Worm (Caenorhabditis elegans) whole organism, late embryonic: Measurements from ENCODE around the gene srh-75.

Source experiments
- C08G9.2 ChIP-seq: sonication (generic microtip); optimal IDR thresholded peaks from 2 replicates; lab custom pipeline; 2016; ENCODE audit warnings: mild to moderate bottlenecking, missing genetic modification characterization, moderate library complexity, missing compliant biosample characterization
- C38D4.7 ChIP-seq: fragments of 200-800 bp; sonication (Bioruptor generic); optimal IDR thresholded peaks from 2 replicates; lab custom pipeline; 2018; ENCODE audit warnings: mild to moderate bottlenecking, missing genetic modification characterization, moderate library complexity, missing compliant biosample characterization
- K02D7.2 ChIP-seq: sonication (generic microtip); optimal IDR thresholded peaks from 2 replicates; lab custom pipeline; 2017; ENCODE audit warnings: mild to moderate bottlenecking, missing genetic modification characterization, missing compliant biosample characterization
- ceh-14 ChIP-seq: sonication (generic microtip); optimal IDR thresholded peaks from 2 replicates; lab custom pipeline; 2016; ENCODE audit warnings: missing genotype, missing genetic modification characterization, missing compliant biosample characterization
- ceh-18 ChIP-seq: sonication (generic microtip); optimal IDR thresholded peaks from 2 replicates; lab custom pipeline; 2016; ENCODE audit warnings: missing genetic modification characterization, missing compliant biosample characterization
- ceh-31 ChIP-seq: sonication (generic microtip); optimal IDR thresholded peaks from 2 replicates; lab custom pipeline; 2016; ENCODE audit warnings: missing genetic modification characterization, missing compliant biosample characterization
- ceh-34 ChIP-seq: sonication (generic microtip); optimal IDR thresholded peaks from 2 replicates; lab custom pipeline; 2016; ENCODE audit warnings: mild to moderate bottlenecking, missing genetic modification characterization, missing compliant biosample characterization
- ceh-45 ChIP-seq: fragments of 200-800 bp; sonication (Bioruptor generic); IDR thresholded peaks from 2 replicates; pipeline ENCODE4 v1.3.6; 2022; ENCODE audit warnings: missing genetic modification reagents, missing genetic modification characterization, missing compliant biosample characterization
- ceh-48 ChIP-seq: sonication (generic microtip); optimal IDR thresholded peaks from 2 replicates; lab custom pipeline; 2016; ENCODE audit warnings: missing genetic modification characterization, inconsistent platforms, missing compliant biosample characterization
- ceh-6 ChIP-seq: fragments of 200-800 bp; sonication (Bioruptor generic); optimal IDR thresholded peaks from 2 replicates; lab custom pipeline; 2018; ENCODE audit warnings: mild to moderate bottlenecking, missing genetic modification characterization, missing compliant biosample characterization
- che-1 ChIP-seq: sonication (generic microtip); optimal IDR thresholded peaks from 2 replicates; lab custom pipeline; 2016; ENCODE audit warnings: mild to moderate bottlenecking, missing genetic modification characterization, missing compliant biosample characterization
- dmd-4 ChIP-seq: sonication (generic microtip); optimal IDR thresholded peaks from 2 replicates; lab custom pipeline; 2016; ENCODE audit warnings: borderline replicate concordance, missing genetic modification characterization, missing compliant biosample characterization
- elt-2 ChIP-seq: sonication (generic microtip); optimal IDR thresholded peaks from 2 replicates; lab custom pipeline; 2016; ENCODE audit warnings: missing genetic modification reagents, missing genetic modification characterization, missing compliant biosample characterization
- eyg-1 ChIP-seq: sonication (generic microtip); optimal IDR thresholded peaks from 2 replicates; lab custom pipeline; 2016; ENCODE audit warnings: missing genotype, missing genetic modification characterization, missing compliant biosample characterization
- fax-1 ChIP-seq: sonication (generic microtip); optimal IDR thresholded peaks from 2 replicates; lab custom pipeline; 2016; ENCODE audit warnings: missing genotype, missing genetic modification characterization, missing compliant biosample characterization
- fkh-6 ChIP-seq: sonication (generic microtip); optimal IDR thresholded peaks from 2 replicates; lab custom pipeline; 2016; ENCODE audit warnings: missing genetic modification characterization, missing compliant biosample characterization
- gmeb-2 ChIP-seq: sonication (generic microtip); optimal IDR thresholded peaks from 2 replicates; lab custom pipeline; 2016; ENCODE audit warnings: missing genetic modification characterization, inconsistent platforms, missing compliant biosample characterization
- hlh-13 ChIP-seq: fragments of 200-800 bp; sonication (Bioruptor generic); optimal IDR thresholded peaks from 2 replicates; lab custom pipeline; 2018; ENCODE audit warnings: mild to moderate bottlenecking, missing genetic modification characterization, missing compliant biosample characterization
- hlh-15 ChIP-seq: sonication (generic microtip); optimal IDR thresholded peaks from 2 replicates; lab custom pipeline; 2016; ENCODE audit warnings: missing genetic modification characterization, missing compliant biosample characterization
- hlh-8 ChIP-seq: sonication (generic microtip); optimal IDR thresholded peaks from 2 replicates; lab custom pipeline; 2016; ENCODE audit warnings: missing genotype, missing genetic modification characterization, missing compliant biosample characterization
- mec-3 ChIP-seq: sonication (generic microtip); optimal IDR thresholded peaks from 2 replicates; lab custom pipeline; 2016; ENCODE audit warnings: borderline replicate concordance, missing genetic modification characterization, missing compliant biosample characterization
- nfya-1 ChIP-seq: sonication (generic microtip); optimal IDR thresholded peaks from 2 replicates; lab custom pipeline; 2017; ENCODE audit warnings: missing genetic modification characterization, mild to moderate bottlenecking, missing compliant biosample characterization, antibody characterized with exemption, moderate library complexity
- odd-2 ChIP-seq: sonication (generic microtip); optimal IDR thresholded peaks from 2 replicates; lab custom pipeline; 2017; ENCODE audit warnings: antibody characterized with exemption, mild to moderate bottlenecking, missing genetic modification characterization, missing compliant biosample characterization
- pag-3 ChIP-seq: sonication (generic microtip); optimal IDR thresholded peaks from 2 replicates; lab custom pipeline; 2016; ENCODE audit warnings: missing compliant biosample characterization, missing genetic modification characterization, borderline replicate concordance
- pax-1 ChIP-seq: fragments of 150-350 bp; optimal IDR thresholded peaks from 2 replicates; lab custom pipeline; 2014; ENCODE audit warnings: missing biosample characterization, missing genetic modification characterization
- pha-2 ChIP-seq: sonication (generic microtip); optimal IDR thresholded peaks from 2 replicates; lab custom pipeline; 2017; ENCODE audit warnings: mild to moderate bottlenecking, missing genetic modification characterization, missing compliant biosample characterization
- pqm-1 ChIP-seq: sonication (generic microtip); optimal IDR thresholded peaks from 2 replicates; lab custom pipeline; 2016; ENCODE audit warnings: missing genetic modification characterization, missing compliant biosample characterization
- rnt-1 ChIP-seq: sonication (generic microtip); optimal IDR thresholded peaks from 2 replicates; lab custom pipeline; 2016; ENCODE audit warnings: missing genetic modification characterization, missing compliant biosample characterization
- sox-2 ChIP-seq: fragments of 200-800 bp; sonication (Bioruptor generic); IDR thresholded peaks from 2 replicates; pipeline ENCODE4 v1.3.6; 2022; ENCODE audit warnings: missing genetic modification reagents, missing genetic modification characterization, missing compliant biosample characterization
- sox-4 ChIP-seq: sonication (generic microtip); optimal IDR thresholded peaks from 2 replicates; lab custom pipeline; 2017; ENCODE audit warnings: mild to moderate bottlenecking, missing genetic modification characterization, inconsistent platforms, missing compliant biosample characterization
- ttx-3 ChIP-seq: sonication (generic microtip); optimal IDR thresholded peaks from 2 replicates; lab custom pipeline; 2016; ENCODE audit warnings: missing genetic modification reagents, missing genetic modification characterization, missing compliant biosample characterization
- unc-3 ChIP-seq, 2 experiments: fragments of 200-800 bp in 1 of 2; sonication (Bioruptor generic) in 1 of 2; sonication (generic microtip) in 1 of 2; conservative IDR thresholded peaks in 1 of 2; optimal IDR thresholded peaks in 1 of 2; 2 replicates each; pipeline versions ENCODE4 v1.3.6 to Lab custom; 2016 to 2022; ENCODE audit warnings: missing compliant biosample characterization in 2 of 2, missing genetic modification characterization in 2 of 2, missing genetic modification reagents in 1 of 2
- unc-55 ChIP-seq: sonication (generic microtip); optimal IDR thresholded peaks from 2 replicates; lab custom pipeline; 2017; ENCODE audit warnings: missing biosample characterization, missing genetic modification reagents, missing genetic modification characterization
- unc-86 ChIP-seq: sonication (generic microtip); optimal IDR thresholded peaks from 2 replicates; lab custom pipeline; 2016; ENCODE audit warnings: missing genetic modification characterization, missing compliant biosample characterization
- zip-5 ChIP-seq: sonication (generic microtip); optimal IDR thresholded peaks from 2 replicates; lab custom pipeline; 2016; ENCODE audit warnings: missing genetic modification characterization, missing compliant biosample characterization

The srh-75 gene

DNA sequence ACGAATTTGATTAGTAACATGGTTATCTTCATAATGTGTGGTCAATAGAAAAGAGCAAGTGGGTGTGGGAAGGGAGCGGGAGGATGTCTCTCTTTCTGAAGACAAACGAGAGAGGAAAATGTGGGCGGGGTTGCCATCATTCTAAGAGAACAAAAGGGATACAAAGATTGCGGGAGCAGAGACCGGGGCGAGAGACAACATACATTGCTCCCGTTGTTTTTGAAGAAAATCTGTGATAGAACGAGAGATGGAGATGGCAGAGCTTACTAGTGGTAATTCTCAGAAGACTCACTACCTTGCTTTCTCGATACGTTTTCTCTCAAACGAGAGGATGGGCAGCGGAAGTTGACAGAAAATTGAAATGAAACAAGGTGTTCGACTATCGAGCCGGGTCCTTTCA lies 16.4 kb upstream of the srh-75 start:
- TF ChIP-seq sox-4 (tag; lab: Kevin White, UChicago) = no peak
- no peak for TF ChIP-seq C08G9.2 (tag; lab: Kevin White, UChicago)
- peak; percentile 2 for TF ChIP-seq unc-55 (GFP tag; lab: Kevin White, UChicago)
- TF ChIP-seq ceh-18 = peak; percentile 4
- no peak for TF ChIP-seq C38D4.7
- TF ChIP-seq rnt-1 (tag; lab: Kevin White, UChicago) = no peak
- no peak for TF ChIP-seq pag-3 (tag; lab: Kevin White, UChicago)
- no peak for TF ChIP-seq unc-86 (tag; lab: Kevin White, UChicago)
- no peak for TF ChIP-seq hlh-8 (tag; lab: Kevin White, UChicago)
- TF ChIP-seq fkh-6 (tag; lab: Kevin White, UChicago) = no peak
- TF ChIP-seq, all 69 proteins: peak for 2

DNA sequence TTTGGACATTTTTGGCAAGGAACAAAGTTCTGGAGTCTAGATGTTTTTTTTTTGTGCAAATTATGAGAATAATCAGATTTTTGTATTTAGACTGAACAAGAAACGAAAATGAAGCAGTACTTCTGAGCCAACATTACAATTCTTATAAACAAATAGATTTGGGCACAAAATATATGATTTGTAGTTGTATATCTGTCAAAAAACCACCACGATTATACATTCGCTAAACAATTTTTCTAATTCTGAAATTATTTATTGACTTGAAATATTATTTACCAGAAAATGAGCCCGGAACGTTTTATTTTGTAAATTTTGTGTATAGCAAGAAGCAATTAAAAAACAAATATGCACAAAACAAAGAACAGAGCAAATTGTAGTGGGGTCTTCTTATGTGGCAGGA lies 14.5 kb upstream of the srh-75 start:
- TF ChIP-seq hlh-15 (tag; lab: Kevin White, UChicago) (no peak), K02D7.2 (no peak), che-1 (no peak), sox-2 (no peak), gmeb-2 (tag; lab: Kevin White, UChicago) (no peak), ceh-18 (no peak), zip-5 (tag; lab: Kevin White, UChicago) (no peak), ceh-6 (GFP tag; lab: Kevin White, UChicago) (no peak), pqm-1 (tag; lab: Kevin White, UChicago) (no peak), pax-1 (tag; lab: Kevin White, UChicago) (no peak), dmd-4 (no peak), ceh-48 (tag; lab: Kevin White, UChicago) (no peak), ceh-31 (tag; lab: Kevin White, UChicago) (no peak)

DNA sequence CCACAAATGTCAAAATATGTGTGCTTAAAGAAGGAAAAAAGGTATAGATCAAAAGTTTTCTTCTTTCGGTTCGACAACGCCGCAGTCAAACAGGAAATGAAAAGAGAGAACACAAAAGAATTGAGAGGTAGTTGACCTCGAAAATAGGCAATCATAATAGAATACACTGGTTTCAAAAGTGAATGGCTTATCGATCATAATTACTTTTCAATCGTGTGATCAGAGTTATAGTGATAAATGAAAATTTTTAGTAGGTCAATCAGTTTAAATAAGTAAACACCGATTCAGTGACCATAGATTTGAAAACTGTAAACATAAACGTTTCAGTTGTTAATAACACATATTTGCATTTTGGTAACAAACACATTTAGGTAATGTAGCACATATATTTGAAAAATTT lies 13.4 kb upstream of the srh-75 start:
- TF ChIP-seq ttx-3 (tag; lab: Kevin White, UChicago) = no peak
- no peak for TF ChIP-seq fax-1 (tag; lab: Kevin White, UChicago)
- no peak for TF ChIP-seq dmd-4
- no peak for TF ChIP-seq nfya-1 (tag; lab: Kevin White, UChicago)
- no peak for TF ChIP-seq ceh-45 (GFP tag; lab: Robert Waterston, UW)
- no peak for TF ChIP-seq ceh-34
- TF ChIP-seq ceh-18 = no peak
- TF ChIP-seq, all 69 proteins: peak for 0

DNA sequence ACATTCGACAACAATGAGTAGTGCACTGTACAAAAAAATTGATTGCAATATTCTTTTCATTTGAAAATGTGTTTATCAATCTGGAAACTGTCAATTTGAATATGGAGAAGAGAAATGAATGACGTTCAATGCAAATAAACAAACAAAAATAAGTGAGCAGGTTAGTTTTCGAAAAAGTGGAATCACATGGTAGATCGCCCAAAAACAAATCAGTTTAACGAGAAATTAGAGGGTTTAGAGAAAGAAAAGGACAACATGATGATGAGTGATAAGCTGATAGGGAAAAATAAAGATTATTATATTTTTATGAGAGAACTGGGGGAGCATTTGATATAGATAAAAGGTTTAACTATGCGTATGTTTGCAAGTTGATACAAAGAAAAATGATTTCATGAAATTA lies 12.3 kb upstream of the srh-75 start, which contains the start of gene T04C12.8:
Gene T04C12.8 (minus strand): TSS at position 82 of the 400 bp plus-strand sequence.
- TF ChIP-seq ceh-18 = no peak
- no peak for TF ChIP-seq eyg-1 (tag; lab: Kevin White, UChicago)
- TF ChIP-seq elt-2 = peak; percentile 83
- no peak for TF ChIP-seq K02D7.2
- no peak for TF ChIP-seq unc-3 (GFP tag; conservative IDR thresholded peaks at IDR 0.05; lab: Robert Waterston, UW)
- TF ChIP-seq unc-3 (tag; optimal IDR thresholded peaks at IDR 0.05; lab: Kevin White, UChicago) = no peak

DNA sequence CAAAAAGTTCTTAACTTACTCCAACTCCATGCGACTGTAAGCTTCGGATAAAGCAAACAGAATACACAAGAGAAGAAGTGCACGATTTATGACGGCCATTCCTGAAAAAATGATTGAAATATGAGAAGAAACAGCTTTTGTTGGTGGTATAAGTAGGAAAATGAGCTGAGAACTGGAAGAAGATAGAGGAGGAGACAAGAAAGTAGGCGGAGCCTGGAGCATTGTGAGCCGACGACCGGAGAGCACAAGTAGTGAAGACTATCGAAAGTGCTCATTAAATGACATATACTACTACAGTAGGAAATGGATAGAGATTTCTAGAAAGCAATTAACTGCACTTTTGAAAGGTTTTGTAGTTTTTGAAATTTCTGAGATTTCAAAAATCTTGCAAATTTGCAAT lies 8.6 kb upstream of the srh-75 start, which contains the start of gene nlp-80:
Gene nlp-80 (minus strand): TSS at position 101 of the 400 bp plus-strand sequence.
- TF ChIP-seq ceh-14 (tag; lab: Kevin White, UChicago) (no peak), odd-2 (tag; lab: Kevin White, UChicago) (no peak), gmeb-2 (tag; lab: Kevin White, UChicago) (no peak), pha-2 (tag; lab: Kevin White, UChicago) (no peak), ceh-48 (tag; lab: Kevin White, UChicago) (no peak), hlh-13 (GFP tag; lab: Kevin White, UChicago) (no peak), mec-3 (tag; lab: Kevin White, UChicago) (no peak)
